Fruit fly (Drosophila melanogaster) whole organism, adult: ENCODE measurements around the gene Nepl13.

Experiments
- CG11617 ChIP-seq: fragments of 200-800 bp; sonication (Bioruptor generic); optimal IDR thresholded peaks from 2 replicates; lab custom pipeline; 2017; ENCODE audit warnings: mild to moderate bottlenecking, missing biosample characterization, missing genetic modification reagents, missing genetic modification characterization
- CG14711 ChIP-seq: fragments of 200-800 bp; sonication (Bioruptor generic); optimal IDR thresholded peaks from 2 replicates; lab custom pipeline; 2018; ENCODE audit warnings: missing biosample characterization, mild to moderate bottlenecking, missing genetic modification characterization, moderate library complexity
- CG1620 ChIP-seq: fragments of 200-800 bp; sonication (Bioruptor generic); optimal IDR thresholded peaks from 2 replicates; lab custom pipeline; 2016; ENCODE audit warnings: missing biosample characterization, missing genetic modification characterization
- CG33017 ChIP-seq: fragments of 200-800 bp; sonication (Bioruptor generic); optimal IDR thresholded peaks from 2 replicates; lab custom pipeline; 2018; ENCODE audit warnings: missing biosample characterization, mild to moderate bottlenecking, missing genetic modification characterization, moderate library complexity
- Mnt ChIP-seq: fragments of 200-800 bp; sonication (Bioruptor generic); optimal IDR thresholded peaks from 2 replicates; lab custom pipeline; 2016; ENCODE audit warnings: missing biosample characterization, mild to moderate bottlenecking, missing genetic modification characterization
- cic ChIP-seq: fragments of 200-800 bp; sonication (Bioruptor generic); optimal IDR thresholded peaks from 2 replicates; lab custom pipeline; 2017; ENCODE audit warnings: missing biosample characterization, mild to moderate bottlenecking, missing genetic modification characterization, moderate library complexity
- cnc ChIP-seq, 2 experiments: fragments of >200 bp; optimal IDR thresholded peaks; 2 replicates each; lab custom pipeline; 2017
- pad ChIP-seq: fragments of 200-800 bp; sonication (Bioruptor generic); optimal IDR thresholded peaks from 3 replicates; lab custom pipeline; 2017; ENCODE audit warnings: missing biosample characterization, missing genetic modification characterization, mild to moderate bottlenecking, moderate library complexity, missing genetic modification reagents

DNA sequence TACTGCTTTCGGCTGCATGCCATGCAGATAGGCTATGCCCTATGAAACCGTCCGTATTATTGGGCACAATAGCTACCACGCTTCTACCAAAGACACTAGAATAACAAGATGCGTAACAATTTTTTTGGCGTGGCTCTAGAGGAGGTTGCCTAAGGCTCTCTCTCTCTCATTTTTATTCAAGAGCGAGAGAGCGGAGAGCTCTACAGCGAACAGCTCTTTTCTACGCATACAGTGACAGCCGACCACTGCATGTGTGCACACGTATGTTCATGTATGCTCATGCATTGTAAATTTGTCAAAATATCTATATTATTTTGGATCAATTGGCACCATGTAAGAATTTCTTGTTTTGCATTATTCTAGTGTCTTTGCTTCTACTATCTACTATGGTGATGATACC, 27.9 kb downstream of the Nepl13 start:
- no peak for TF ChIP-seq Mnt (GFP tag; lab: Kevin White, UChicago)
- TF ChIP-seq CG14711: no peak
- no peak for TF ChIP-seq cnc (optimal IDR thresholded peaks at IDR 0.05; lab: Kevin White, UChicago)
- no peak for TF ChIP-seq CG11617 (GFP tag; lab: Kevin White, UChicago)
- no peak for TF ChIP-seq CG1620 (GFP tag; lab: Kevin White, UChicago)
- TF ChIP-seq CG33017 (tag; lab: Kevin White, UChicago): no peak
- no peak for TF ChIP-seq cic (GFP tag; lab: Kevin White, UChicago)
- no peak for TF ChIP-seq pad
